Worm (Caenorhabditis elegans) whole organism, L2 larva: ENCODE results near the gene hcp-2.

Source experiments
- C34F6.9 ChIP-seq: fragments of 150-350 bp; optimal IDR thresholded peaks from 2 replicates; lab custom pipeline; 2014; ENCODE audit warnings: missing biosample characterization, missing genetic modification characterization
- F13H6.1 ChIP-seq: sonication (generic microtip); optimal IDR thresholded peaks from 2 replicates; lab custom pipeline; 2016; ENCODE audit warnings: missing genetic modification characterization, missing compliant biosample characterization
- R02D3.7 ChIP-seq: fragments of 150-350 bp; optimal IDR thresholded peaks from 2 replicates; lab custom pipeline; 2014; ENCODE audit warnings: missing biosample characterization, missing genetic modification characterization
- Y55F3AM.14 ChIP-seq: fragments of 200-800 bp; sonication (Bioruptor generic); optimal IDR thresholded peaks from 2 replicates; lab custom pipeline; 2018; ENCODE audit warnings: mild to moderate bottlenecking, missing genetic modification characterization, missing compliant biosample characterization
- ZK546.5 ChIP-seq: sonication (generic microtip); optimal IDR thresholded peaks from 2 replicates; lab custom pipeline; 2017; ENCODE audit warnings: missing biosample characterization, missing genetic modification characterization
- alr-1 ChIP-seq: fragments of 150-350 bp; optimal IDR thresholded peaks from 2 replicates; lab custom pipeline; 2014; ENCODE audit warnings: missing biosample characterization, missing genetic modification characterization
- ama-1 ChIP-seq: fragments of 150-350 bp; optimal IDR thresholded peaks from 2 replicates; lab custom pipeline; 2018; ENCODE audit warnings: inconsistent platforms
- blmp-1 ChIP-seq: sonication (generic microtip); optimal IDR thresholded peaks from 2 replicates; lab custom pipeline; 2017; ENCODE audit warnings: missing genetic modification characterization, mild to moderate bottlenecking, missing compliant biosample characterization, antibody characterized with exemption, moderate library complexity; ENCODE audit not compliant: insufficient read depth
- ceh-16 ChIP-seq: fragments of 150-350 bp; optimal IDR thresholded peaks from 2 replicates; lab custom pipeline; 2014; ENCODE audit warnings: missing biosample characterization, missing genetic modification characterization
- ceh-82 ChIP-seq: fragments of 150-350 bp; optimal IDR thresholded peaks from 2 replicates; lab custom pipeline; 2014; ENCODE audit warnings: missing biosample characterization, missing genetic modification characterization
- crh-2 ChIP-seq: sonication (generic microtip); optimal IDR thresholded peaks from 2 replicates; lab custom pipeline; 2017; ENCODE audit warnings: missing biosample characterization, missing genetic modification characterization
- dmd-4 ChIP-seq: sonication (generic microtip); optimal IDR thresholded peaks from 2 replicates; lab custom pipeline; 2017; ENCODE audit warnings: missing biosample characterization, missing genetic modification characterization
- egl-27 ChIP-seq: sonication (generic microtip); optimal IDR thresholded peaks from 3 replicates; lab custom pipeline; 2017; ENCODE audit warnings: missing biosample characterization, missing genetic modification reagents, missing genetic modification characterization
- elt-1 ChIP-seq: fragments of 150-350 bp; optimal IDR thresholded peaks from 2 replicates; lab custom pipeline; 2014; ENCODE audit warnings: missing biosample characterization, missing genetic modification characterization
- fos-1 ChIP-seq: fragments of 150-350 bp; optimal IDR thresholded peaks from 2 replicates; lab custom pipeline; 2014; ENCODE audit warnings: missing biosample characterization, missing genetic modification characterization
- gmeb-1 ChIP-seq: fragments of 150-350 bp; optimal IDR thresholded peaks from 2 replicates; lab custom pipeline; 2014; ENCODE audit warnings: missing biosample characterization, missing genetic modification characterization
- lin-11 ChIP-seq: fragments of 150-350 bp; sonication (generic microtip); optimal IDR thresholded peaks from 2 replicates; lab custom pipeline; 2014; ENCODE audit warnings: missing biosample characterization, missing genetic modification characterization, inconsistent platforms, mixed read lengths
- lin-13 ChIP-seq: fragments of 150-350 bp; optimal IDR thresholded peaks from 2 replicates; lab custom pipeline; 2014; ENCODE audit warnings: missing biosample characterization, missing genetic modification reagents, missing genetic modification characterization
- lin-39 ChIP-seq: fragments of 150-350 bp; optimal IDR thresholded peaks from 2 replicates; lab custom pipeline; 2014; ENCODE audit warnings: missing biosample characterization, missing genetic modification reagents, missing genetic modification characterization
- lsy-2 ChIP-seq, 2 experiments: fragments of 150-350 bp in 1 of 2; sonication (generic microtip) in 1 of 2; optimal IDR thresholded peaks; 2 replicates each; lab custom pipeline; 2014 to 2017; ENCODE audit warnings: missing biosample characterization in 2 of 2, missing genetic modification characterization in 2 of 2
- mab-5 ChIP-seq: fragments of 150-350 bp; optimal IDR thresholded peaks from 2 replicates; lab custom pipeline; 2014; ENCODE audit warnings: missing biosample characterization, missing genetic modification characterization
- mbf-1 ChIP-seq: sonication (generic microtip); optimal IDR thresholded peaks from 2 replicates; lab custom pipeline; 2017; ENCODE audit warnings: missing biosample characterization, missing genetic modification characterization
- mdl-1 ChIP-seq, 2 experiments: fragments of 150-350 bp in 1 of 2; sonication (generic microtip) in 1 of 2; optimal IDR thresholded peaks; 2 replicates each; lab custom pipeline; 2017; ENCODE audit warnings: missing biosample characterization in 2 of 2, missing genetic modification characterization in 2 of 2
- nhr-10 ChIP-seq: sonication (generic microtip); optimal IDR thresholded peaks from 2 replicates; lab custom pipeline; 2017; ENCODE audit warnings: missing biosample characterization, missing genetic modification characterization
- nhr-11 ChIP-seq: fragments of 150-350 bp; optimal IDR thresholded peaks from 2 replicates; lab custom pipeline; 2014; ENCODE audit warnings: missing biosample characterization, missing genetic modification characterization
- nhr-129 ChIP-seq: fragments of 150-350 bp; optimal IDR thresholded peaks from 2 replicates; lab custom pipeline; 2014; ENCODE audit warnings: missing biosample characterization, missing genetic modification characterization
- nhr-21 ChIP-seq: fragments of 150-350 bp; optimal IDR thresholded peaks from 2 replicates; lab custom pipeline; 2014; ENCODE audit warnings: missing biosample characterization, missing genetic modification characterization
- nhr-23 ChIP-seq: fragments of 150-350 bp; optimal IDR thresholded peaks from 2 replicates; lab custom pipeline; 2014; ENCODE audit warnings: missing biosample characterization, missing genetic modification reagents, missing genetic modification characterization
- nhr-237 ChIP-seq: fragments of 150-350 bp; optimal IDR thresholded peaks from 2 replicates; lab custom pipeline; 2014; ENCODE audit warnings: missing biosample characterization, missing genetic modification characterization
- nhr-25 ChIP-seq: fragments of 150-350 bp; sonication (generic microtip); optimal IDR thresholded peaks from 3 replicates; lab custom pipeline; 2014; ENCODE audit warnings: missing biosample characterization, missing genetic modification characterization
- nhr-6 ChIP-seq: fragments of 150-350 bp; optimal IDR thresholded peaks from 2 replicates; lab custom pipeline; 2014; ENCODE audit warnings: missing biosample characterization, missing genetic modification characterization
- nhr-77 ChIP-seq: fragments of 150-350 bp; optimal IDR thresholded peaks from 2 replicates; lab custom pipeline; 2014; ENCODE audit warnings: missing biosample characterization, missing genetic modification characterization
- peb-1 ChIP-seq: fragments of 150-350 bp; optimal IDR thresholded peaks from 2 replicates; lab custom pipeline; 2014; ENCODE audit warnings: missing biosample characterization, missing genetic modification characterization
- sem-4 ChIP-seq: fragments of 150-350 bp; optimal IDR thresholded peaks from 2 replicates; lab custom pipeline; 2014; ENCODE audit warnings: missing biosample characterization, missing genetic modification reagents, missing genetic modification characterization
- skn-1 ChIP-seq: sonication (generic microtip); optimal IDR thresholded peaks from 2 replicates; lab custom pipeline; 2017; ENCODE audit warnings: missing biosample characterization, missing genetic modification characterization
- snpc-4 ChIP-seq: fragments of 150-350 bp; optimal IDR thresholded peaks from 2 replicates; lab custom pipeline; 2014; ENCODE audit warnings: missing biosample characterization, missing genetic modification characterization
- unc-39 ChIP-seq: fragments of 150-350 bp; optimal IDR thresholded peaks from 2 replicates; lab custom pipeline; 2014; ENCODE audit warnings: missing biosample characterization, missing genetic modification characterization
- unc-55 ChIP-seq: fragments of 150-350 bp; sonication (generic microtip); optimal IDR thresholded peaks from 3 replicates; lab custom pipeline; 2014; ENCODE audit warnings: missing biosample characterization, missing genetic modification reagents, missing genetic modification characterization
- unc-62 ChIP-seq: fragments of 150-350 bp; optimal IDR thresholded peaks from 2 replicates; lab custom pipeline; 2014; ENCODE audit warnings: missing biosample characterization, missing genetic modification reagents, missing genetic modification characterization
- zag-1 ChIP-seq: fragments of 150-350 bp; optimal IDR thresholded peaks from 2 replicates; lab custom pipeline; 2014; ENCODE audit warnings: missing biosample characterization, missing genetic modification characterization
- ztf-1 ChIP-seq: fragments of 200-800 bp; sonication (Bioruptor generic); conservative IDR thresholded peaks from 2 replicates; pipeline ENCODE4 v1.3.6; 2022; ENCODE audit warnings: missing genetic modification characterization, missing compliant biosample characterization
- ztf-11 ChIP-seq: sonication (generic microtip); optimal IDR thresholded peaks from 2 replicates; lab custom pipeline; 2017; ENCODE audit warnings: missing biosample characterization, missing genetic modification characterization
- ztf-4 ChIP-seq: fragments of 150-350 bp; optimal IDR thresholded peaks from 2 replicates; lab custom pipeline; 2014; ENCODE audit warnings: missing biosample characterization, missing genetic modification characterization

Gene hcp-2

DNA sequence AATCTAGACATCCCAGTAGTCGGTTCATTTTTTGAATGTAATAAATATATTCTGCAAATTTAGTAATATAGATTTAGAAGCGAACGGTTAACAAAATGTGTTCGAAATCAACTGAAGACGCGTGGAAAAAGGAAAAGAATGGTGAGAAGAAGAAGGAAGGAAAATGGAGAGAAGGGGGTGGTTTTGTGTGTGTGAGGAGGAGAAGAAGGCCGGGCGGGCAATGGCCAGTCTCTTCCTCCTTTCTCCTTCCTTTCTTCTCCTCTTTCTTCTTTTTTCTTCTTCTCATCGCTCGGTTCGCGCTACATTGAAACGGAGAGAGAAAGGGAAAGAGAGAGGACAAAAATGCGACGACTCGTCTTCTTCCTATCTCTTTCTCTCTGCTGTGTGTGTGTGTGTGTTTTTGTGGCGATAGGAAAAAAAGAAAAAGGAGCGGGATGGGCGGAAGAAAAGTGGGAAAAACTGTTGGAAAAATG lies 46.5 kb downstream of the hcp-2 start, which contains the start of gene ztf-9:
Gene ztf-9 (minus strand): TSS at position 51 of the 473 bp plus-strand sequence.
- TF ChIP-seq ceh-82: no peak
- no peak for TF ChIP-seq nhr-10 (tag; lab: Kevin White, UChicago)
- peak; percentile 23 for TF ChIP-seq egl-27 (tag; lab: Kevin White, UChicago)
- TF ChIP-seq unc-62: no peak
- no peak for TF ChIP-seq ztf-1
- no peak for TF ChIP-seq mab-5
- no peak for TF ChIP-seq ztf-11 (tag; lab: Kevin White, UChicago)
- TF ChIP-seq nhr-6 (tag; lab: Kevin White, UChicago): no peak
- peak; percentile 86 for TF ChIP-seq blmp-1
- peak; percentile 67 for TF ChIP-seq unc-55
- TF ChIP-seq zag-1: peak; percentile 67
- peak; percentile 20 for TF ChIP-seq snpc-4 (tag; lab: Kevin White, UChicago)
- TF ChIP-seq fos-1 (tag; lab: Kevin White, UChicago): peak; percentile 79
- TF ChIP-seq nhr-129 (tag; lab: Kevin White, UChicago): peak; percentile 86
- no peak for TF ChIP-seq ceh-16 (tag; lab: Kevin White, UChicago)
- no peak for TF ChIP-seq nhr-237
- TF ChIP-seq gmeb-1 (tag; lab: Kevin White, UChicago): peak; percentile 7
- TF ChIP-seq sem-4 (tag; lab: Kevin White, UChicago): peak; percentile 7
- no peak for TF ChIP-seq lin-11 (tag; lab: Kevin White, UChicago)
- peak; percentile 15 for TF ChIP-seq nhr-21 (tag; lab: Kevin White, UChicago)
- TF ChIP-seq lsy-2 (tag; optimal IDR thresholded peaks at IDR 0.05; lab: Kevin White, UChicago): peak in 1 of 2 experiments; percentile 39
- no peak for TF ChIP-seq skn-1
- peak; percentile 78 for TF ChIP-seq F13H6.1
- peak; percentile 74 for TF ChIP-seq C34F6.9
- TF ChIP-seq unc-39 (tag; lab: Kevin White, UChicago): no peak
- peak; percentile 57 for TF ChIP-seq crh-2
- TF ChIP-seq dmd-4: no peak

DNA sequence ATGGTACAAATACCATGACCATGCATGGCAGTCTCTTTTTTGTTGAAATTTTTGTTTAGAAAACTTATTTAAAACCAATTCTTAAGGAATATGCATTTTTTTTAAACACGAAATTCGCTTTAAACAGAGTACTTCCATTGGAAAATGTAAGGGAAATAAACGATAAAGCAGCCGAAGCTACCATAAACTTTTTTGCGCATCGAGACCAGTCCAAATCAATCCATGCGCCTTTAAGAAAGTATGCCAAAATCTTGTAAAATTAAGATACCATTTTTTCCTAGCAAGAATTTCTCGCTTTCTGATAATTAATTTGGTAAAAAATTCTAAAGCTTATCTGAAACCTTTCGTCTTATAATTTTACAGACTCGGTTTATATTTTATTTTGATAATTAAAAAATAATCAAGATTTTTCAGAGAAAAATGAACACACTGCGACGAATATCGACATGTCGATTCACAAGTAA lies 47.0 kb downstream of the hcp-2 start, which contains the start of gene ZK287.7:
Gene ZK287.7 (plus strand): TSS at position 414 of the 464 bp plus-strand sequence.
- TF ChIP-seq lin-11 (tag; lab: Kevin White, UChicago) (no peak), F13H6.1 (no peak), Y55F3AM.14 (GFP tag; lab: Kevin White, UChicago) (no peak), R02D3.7 (tag; lab: Kevin White, UChicago) (no peak), crh-2 (no peak), nhr-23 (tag; lab: Kevin White, UChicago) (no peak), nhr-25 (no peak), mbf-1 (tag; lab: Kevin White, UChicago) (no peak), skn-1 (no peak), ceh-82 (no peak), peb-1 (no peak), nhr-11 (no peak)

DNA sequence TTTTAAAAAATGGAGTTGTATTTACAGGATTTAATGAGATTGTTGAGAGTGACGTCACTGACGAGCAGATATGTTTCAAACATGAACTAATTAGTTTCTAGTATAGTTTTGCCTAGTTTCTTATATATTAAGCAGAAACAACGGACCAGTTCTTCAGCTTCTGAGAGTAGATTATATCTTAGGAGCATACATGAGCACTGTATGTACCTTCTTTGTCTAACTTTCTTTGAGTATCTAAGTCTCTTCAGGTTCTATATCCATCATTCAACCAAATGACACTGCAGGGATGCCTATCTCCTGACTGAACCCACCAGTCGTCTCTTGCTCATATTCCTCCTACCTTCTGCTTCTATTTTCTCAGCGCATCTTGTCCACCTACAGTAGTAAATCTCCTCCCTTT lies 51.1 kb downstream of the hcp-2 start, which contains the start of gene her-1:
Gene her-1 (plus strand): TSS at position 301 of the 400 bp plus-strand sequence.
- no peak for TF ChIP-seq nhr-237
- no peak for TF ChIP-seq nhr-6 (tag; lab: Kevin White, UChicago)
- no peak for TF ChIP-seq peb-1
- no peak for TF ChIP-seq nhr-23 (tag; lab: Kevin White, UChicago)
- no peak for TF ChIP-seq unc-39 (tag; lab: Kevin White, UChicago)
- no peak for TF ChIP-seq mab-5
- no peak for TF ChIP-seq ceh-16 (tag; lab: Kevin White, UChicago)
- no peak for TF ChIP-seq elt-1 (tag; lab: Kevin White, UChicago)
- TF ChIP-seq nhr-77: no peak
- no peak for TF ChIP-seq egl-27 (tag; lab: Kevin White, UChicago)
- no peak for TF ChIP-seq gmeb-1 (tag; lab: Kevin White, UChicago)
- TF ChIP-seq nhr-25: no peak
- no peak for TF ChIP-seq R02D3.7 (tag; lab: Kevin White, UChicago)
- no peak for TF ChIP-seq ztf-4 (tag; lab: Kevin White, UChicago)
- TF ChIP-seq ZK546.5: no peak
- no peak for TF ChIP-seq nhr-21 (tag; lab: Kevin White, UChicago)
- no peak for TF ChIP-seq lin-39 (tag; lab: Kevin White, UChicago)
- TF ChIP-seq crh-2: no peak
- TF ChIP-seq ceh-82: no peak

DNA sequence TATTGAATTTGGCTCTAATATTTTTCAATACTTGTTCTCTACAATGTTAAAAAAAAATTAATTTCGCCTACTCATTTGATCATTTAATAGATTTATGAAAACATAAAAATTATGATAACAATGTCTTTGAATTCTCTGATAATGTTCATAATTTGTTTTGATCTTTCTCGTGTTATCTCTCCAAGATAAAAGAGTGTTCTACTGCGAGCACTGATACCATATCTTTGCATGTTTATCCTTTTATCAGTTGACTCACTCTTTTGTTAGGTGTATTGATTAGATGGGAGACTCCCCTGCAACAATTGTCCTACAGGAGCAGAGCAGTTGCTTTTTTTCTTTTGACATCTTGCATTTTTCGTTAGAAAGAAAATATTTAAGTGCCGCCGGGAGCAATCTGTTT lies 53.6 kb downstream of the hcp-2 start:
- TF ChIP-seq peb-1 (no peak), ama-1 (lab: Kevin White, UChicago) (no peak), mbf-1 (tag; lab: Kevin White, UChicago) (no peak), egl-27 (tag; lab: Kevin White, UChicago) (no peak), nhr-237 (no peak), lin-13 (GFP tag; lab: Kevin White, UChicago) (no peak), ztf-11 (tag; lab: Kevin White, UChicago) (no peak), mab-5 (no peak), ceh-16 (tag; lab: Kevin White, UChicago) (no peak), mdl-1 (tag; optimal IDR thresholded peaks at IDR 0.05; lab: Kevin White, UChicago) (no peak), R02D3.7 (tag; lab: Kevin White, UChicago) (no peak), Y55F3AM.14 (GFP tag; lab: Kevin White, UChicago) (no peak), gmeb-1 (tag; lab: Kevin White, UChicago) (no peak), C34F6.9 (no peak), alr-1 (no peak)
